Worm (Caenorhabditis elegans): ENCODE results near the gene T13C2.2.

T13C2.2 gene

ce11 chrII:6828073-6828900 is 36.3 kb downstream of the T13C2.2 start:
- TF ChIP-seq ces-1 (GFP tag; optimal IDR thresholded peaks at IDR 0.05), result peak; percentile 81
- TF ChIP-seq unc-120 (tag; optimal IDR thresholded peaks at IDR 0.05; ENCODE audit: poor library complexity, severe bottlenecking), result peak; percentile 28
- no peak for TF ChIP-seq mep-1 (tag; optimal IDR thresholded peaks at IDR 0.05)
- peak; percentile 2 for TF ChIP-seq cnd-1 (tag; optimal IDR thresholded peaks at IDR 0.05)
- no peak for TF ChIP-seq ceh-83 (GFP tag; optimal IDR thresholded peaks at IDR 0.05)
- peak; percentile 59 for TF ChIP-seq sptf-1 (tag; optimal IDR thresholded peaks at IDR 0.05)
- no peak for TF ChIP-seq blmp-1 (tag; optimal IDR thresholded peaks at IDR 0.05)
- no peak for TF ChIP-seq nhr-12 (tag; optimal IDR thresholded peaks at IDR 0.05)
- peak; percentile 2 for TF ChIP-seq pha-4 (tag; optimal IDR thresholded peaks at IDR 0.05)
- TF ChIP-seq M03D4.4 (tag; optimal IDR thresholded peaks at IDR 0.05), result no peak

- TF ChIP-seq ceh-39 (tag; optimal IDR thresholded peaks at IDR 0.05) (no peak), elt-1 (tag; optimal IDR thresholded peaks at IDR 0.05; ENCODE audit: borderline replicate concordance, insufficient read depth) (peak; percentile 11), unc-120 (tag; optimal IDR thresholded peaks at IDR 0.05; ENCODE audit: poor library complexity, severe bottlenecking) (no peak), ces-1 (GFP tag; optimal IDR thresholded peaks at IDR 0.05) (peak; percentile 55), unc-62 (GFP tag; optimal IDR thresholded peaks at IDR 0.05) (peak; percentile 87), mep-1 (tag; optimal IDR thresholded peaks at IDR 0.05) (no peak), nhr-12 (tag; optimal IDR thresholded peaks at IDR 0.05) (no peak), nhr-237 (tag; optimal IDR thresholded peaks at IDR 0.05) (no peak), M03D4.4 (tag; optimal IDR thresholded peaks at IDR 0.05) (no peak), lin-13 (tag; optimal IDR thresholded peaks at IDR 0.05) (no peak), blmp-1 (tag; optimal IDR thresholded peaks at IDR 0.05) (peak; percentile 84), pha-4 (tag; optimal IDR thresholded peaks at IDR 0.05) (peak; percentile 30), nhr-28 (tag; optimal IDR thresholded peaks at IDR 0.05) (no peak), bed-3 (GFP tag; optimal IDR thresholded peaks at IDR 0.05) (no peak), nhr-76 (tag; optimal IDR thresholded peaks at IDR 0.05) (no peak), nhr-2 (tag; optimal IDR thresholded peaks at IDR 0.05) (no peak), elt-3 (tag; optimal IDR thresholded peaks at IDR 0.05) (no peak), sem-2 (GFP tag; optimal IDR thresholded peaks at IDR 0.05) (no peak), drap-1 (GFP tag; optimal IDR thresholded peaks at IDR 0.05) (no peak), ham-2 (GFP tag; optimal IDR thresholded peaks at IDR 0.05) (peak; percentile 64), sptf-1 (tag; optimal IDR thresholded peaks at IDR 0.05) (no peak), tbx-8 (GFP tag; optimal IDR thresholded peaks at IDR 0.05) (no peak), mab-5 (tag; optimal IDR thresholded peaks at IDR 0.05) (no peak)
Observed at ce11 chrII:6829108-6829507, 37.1 kb downstream of the T13C2.2 start.

ce11 chrII:6830012-6830411 is 38.0 kb downstream of the T13C2.2 start:
- TF ChIP-seq bed-3 (GFP tag; optimal IDR thresholded peaks at IDR 0.05), result no peak
- TF ChIP-seq hlh-1 (tag; optimal IDR thresholded peaks at IDR 0.05), result no peak
- TF ChIP-seq unc-62 (GFP tag; optimal IDR thresholded peaks at IDR 0.05), result peak; percentile 32
- no peak for TF ChIP-seq elt-1 (tag; optimal IDR thresholded peaks at IDR 0.05; ENCODE audit: borderline replicate concordance, insufficient read depth)
- TF ChIP-seq blmp-1 (tag; optimal IDR thresholded peaks at IDR 0.05), result no peak
- no peak for TF ChIP-seq ztf-11 (tag; optimal IDR thresholded peaks at IDR 0.05)

ce11 chrII:6830923-6831322 is 38.9 kb downstream of the T13C2.2 start:
- TF ChIP-seq M03D4.4 (tag; optimal IDR thresholded peaks at IDR 0.05) (no peak), bed-3 (GFP tag; optimal IDR thresholded peaks at IDR 0.05) (no peak), nhr-28 (tag; optimal IDR thresholded peaks at IDR 0.05) (no peak), ceh-39 (tag; optimal IDR thresholded peaks at IDR 0.05) (no peak), snpc-4 (tag; optimal IDR thresholded peaks at IDR 0.05) (no peak), lin-32 (GFP tag; optimal IDR thresholded peaks at IDR 0.05) (no peak), blmp-1 (tag; optimal IDR thresholded peaks at IDR 0.05) (no peak), lin-13 (tag; optimal IDR thresholded peaks at IDR 0.05) (no peak), mep-1 (tag; optimal IDR thresholded peaks at IDR 0.05) (peak; percentile 35), elt-3 (tag; optimal IDR thresholded peaks at IDR 0.05) (no peak), mab-5 (tag; optimal IDR thresholded peaks at IDR 0.05) (no peak), sptf-1 (tag; optimal IDR thresholded peaks at IDR 0.05) (no peak), elt-1 (tag; optimal IDR thresholded peaks at IDR 0.05; ENCODE audit: borderline replicate concordance, insufficient read depth) (no peak), flh-1 (GFP tag; optimal IDR thresholded peaks at IDR 0.05) (no peak), ceh-43 (GFP tag; optimal IDR thresholded peaks at IDR 0.05) (no peak), drap-1 (GFP tag; optimal IDR thresholded peaks at IDR 0.05) (no peak), hlh-1 (tag; optimal IDR thresholded peaks at IDR 0.05) (no peak), unc-39 (tag; optimal IDR thresholded peaks at IDR 0.05) (no peak), nhr-2 (tag; optimal IDR thresholded peaks at IDR 0.05) (peak; percentile 64), lsy-2 (tag; optimal IDR thresholded peaks at IDR 0.05) (no peak), mls-2 (tag; optimal IDR thresholded peaks at IDR 0.05) (peak; percentile 29), ztf-11 (tag; optimal IDR thresholded peaks at IDR 0.05) (peak; percentile 7), cnd-1 (tag; optimal IDR thresholded peaks at IDR 0.05) (peak; percentile 62), pha-4 (tag; optimal IDR thresholded peaks at IDR 0.05) (no peak), nhr-76 (tag; optimal IDR thresholded peaks at IDR 0.05) (no peak), ceh-83 (GFP tag; optimal IDR thresholded peaks at IDR 0.05) (no peak), unc-62 (GFP tag; optimal IDR thresholded peaks at IDR 0.05) (no peak), nhr-12 (tag; optimal IDR thresholded peaks at IDR 0.05) (no peak), sem-2 (GFP tag; optimal IDR thresholded peaks at IDR 0.05) (no peak), tbx-8 (GFP tag; optimal IDR thresholded peaks at IDR 0.05) (no peak), zip-8 (tag; optimal IDR thresholded peaks at IDR 0.05) (no peak), ham-2 (GFP tag; optimal IDR thresholded peaks at IDR 0.05) (peak; percentile 72), nhr-237 (tag; optimal IDR thresholded peaks at IDR 0.05) (no peak), unc-120 (tag; optimal IDR thresholded peaks at IDR 0.05; ENCODE audit: poor library complexity, severe bottlenecking) (no peak), ces-1 (GFP tag; optimal IDR thresholded peaks at IDR 0.05) (no peak)

All from whole organism, mixed stage, embryonic.